Fruit fly (Drosophila melanogaster): ENCODE data around the gene Drsl4.

DNA sequence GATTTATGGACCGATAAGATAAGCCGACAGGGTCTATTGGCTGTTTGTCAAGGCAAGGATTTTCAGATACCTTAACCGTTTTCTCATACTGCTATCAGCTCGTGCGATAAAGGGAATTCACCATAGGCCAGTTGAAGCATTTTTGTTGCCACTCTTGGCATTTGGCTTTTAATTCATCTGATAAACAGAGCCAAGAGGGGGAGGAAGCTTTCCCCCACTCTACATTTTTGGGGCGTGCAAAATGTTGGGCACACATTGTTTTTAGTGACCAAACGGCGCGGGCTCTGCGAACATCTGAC lies 34.4 kb downstream of the Drsl4 start:
- TF ChIP-seq psq (optimal IDR thresholded peaks at IDR 0.05) (no peak), Dll (optimal IDR thresholded peaks at IDR 0.05) (no peak), pan (optimal IDR thresholded peaks at IDR 0.05) (no peak), CG8478 (optimal IDR thresholded peaks at IDR 0.05) (no peak), usp (GFP tag; optimal IDR thresholded peaks at IDR 0.05) (no peak), EcR (GFP tag; optimal IDR thresholded peaks at IDR 0.05) (no peak)
